Worm (Caenorhabditis elegans) whole organism, midembryonic: Measurements from ENCODE around the gene icd-1.

Experiments
- T22C8.4 ChIP-seq: fragments of 200-800 bp; sonication (Bioruptor generic); IDR thresholded peaks from 2 replicates; pipeline ENCODE4 v1.3.6; 2022; ENCODE audit warnings: missing genetic modification characterization, missing compliant biosample characterization
- cog-1 ChIP-seq: sonication (generic microtip); optimal IDR thresholded peaks from 2 replicates; lab custom pipeline; 2016; ENCODE audit warnings: missing genetic modification characterization, missing compliant biosample characterization
- flt-1 ChIP-seq: fragments of 200-800 bp; sonication (Bioruptor generic); IDR thresholded peaks from 2 replicates; pipeline ENCODE4 v1.3.6; 2022; ENCODE audit warnings: missing genetic modification characterization, missing compliant biosample characterization
- klf-2 ChIP-seq: fragments of 200-800 bp; sonication (Bioruptor generic); conservative IDR thresholded peaks from 2 replicates; pipeline ENCODE4 v1.3.6; 2022; ENCODE audit warnings: missing genetic modification reagents, missing genetic modification characterization, missing compliant biosample characterization
- med-1 ChIP-seq: sonication (generic microtip); optimal IDR thresholded peaks from 2 replicates; lab custom pipeline; 2017; ENCODE audit warnings: missing genetic modification characterization, mild to moderate bottlenecking, missing compliant biosample characterization, antibody characterized with exemption, missing genetic modification reagents; ENCODE audit not compliant: insufficient read depth
- ref-1 ChIP-seq: fragments of 200-800 bp; sonication (Bioruptor generic); conservative IDR thresholded peaks from 2 replicates; pipeline ENCODE4 v1.3.6; 2022; ENCODE audit warnings: missing genetic modification reagents, missing genetic modification characterization, missing compliant biosample characterization
- tab-1 ChIP-seq: fragments of 200-800 bp; sonication (Bioruptor generic); IDR thresholded peaks from 2 replicates; pipeline ENCODE4 v1.3.6; 2022; ENCODE audit warnings: missing genetic modification characterization, missing compliant biosample characterization
- ztf-23 ChIP-seq: fragments of 200-800 bp; sonication (Bioruptor generic); IDR thresholded peaks from 2 replicates; pipeline ENCODE4 v1.3.6; 2022; ENCODE audit warnings: missing genetic modification reagents, missing genetic modification characterization, missing compliant biosample characterization
- ztf-29 ChIP-seq: fragments of 200-800 bp; sonication (Bioruptor generic); IDR thresholded peaks from 2 replicates; pipeline ENCODE4 v1.3.6; 2022; ENCODE audit warnings: missing genetic modification reagents, missing genetic modification characterization, missing compliant biosample characterization

The icd-1 gene

DNA sequence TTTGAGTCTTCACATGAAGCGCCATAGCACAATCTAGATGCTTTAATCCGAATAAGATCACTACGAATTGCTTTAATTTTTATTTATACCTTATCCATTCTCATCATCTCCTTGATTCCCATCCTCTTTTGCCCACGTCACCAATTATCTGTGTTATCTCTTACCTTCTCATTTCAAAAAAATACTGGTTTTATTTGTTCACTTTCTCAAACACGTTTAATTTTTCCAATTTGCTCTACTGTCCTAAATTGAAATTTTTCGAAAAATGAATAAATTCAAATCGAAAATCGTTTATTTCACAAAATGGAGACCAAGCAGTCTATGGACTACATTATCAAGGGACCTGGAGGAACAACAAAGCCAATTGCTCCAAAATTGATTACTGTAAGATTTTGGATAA, 33.4 kb upstream of the icd-1 start, which contains the start of gene F54H5.3:
Gene F54H5.3 (plus strand): TSS at position 301 of the 400 bp plus-strand sequence.
- no peak for TF ChIP-seq ztf-29
- TF ChIP-seq tab-1 (GFP tag; lab: Robert Waterston, UW), result no peak
- no peak for TF ChIP-seq med-1 (GFP tag; lab: Kevin White, UChicago)
- TF ChIP-seq cog-1, result no peak

DNA sequence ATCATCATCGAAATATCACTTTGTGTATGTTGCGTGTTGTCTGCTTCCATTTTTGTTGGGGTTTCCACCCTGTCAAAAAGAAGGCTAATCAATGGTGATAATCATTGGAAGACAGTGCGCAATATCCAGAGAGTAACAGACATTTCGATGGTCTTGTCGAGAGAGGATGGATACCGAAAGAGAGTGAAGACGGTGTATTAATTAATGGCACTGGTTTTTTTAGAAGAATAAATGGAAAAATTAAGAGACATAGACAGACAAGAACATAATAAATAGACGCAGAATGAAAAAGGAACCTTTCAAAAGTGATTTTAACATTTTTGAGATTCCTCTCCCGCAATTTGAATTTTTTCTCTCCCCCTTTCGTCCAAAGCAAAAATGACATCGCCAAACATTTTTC, 30.6 kb upstream of the icd-1 start:
- TF ChIP-seq cog-1, result no peak
- TF ChIP-seq tab-1 (GFP tag; lab: Robert Waterston, UW), result no peak
- TF ChIP-seq klf-2 (GFP tag; lab: Robert Waterston, UW), result no peak
- TF ChIP-seq ztf-23 (GFP tag; lab: Robert Waterston, UW), result no peak
- no peak for TF ChIP-seq flt-1 (GFP tag; lab: Robert Waterston, UW)
- TF ChIP-seq med-1 (GFP tag; lab: Kevin White, UChicago), result no peak
- TF ChIP-seq ref-1 (GFP tag; lab: Robert Waterston, UW), result no peak
- TF ChIP-seq ztf-29, result no peak
- TF ChIP-seq T22C8.4 (GFP tag; lab: Robert Waterston, UW), result no peak

DNA sequence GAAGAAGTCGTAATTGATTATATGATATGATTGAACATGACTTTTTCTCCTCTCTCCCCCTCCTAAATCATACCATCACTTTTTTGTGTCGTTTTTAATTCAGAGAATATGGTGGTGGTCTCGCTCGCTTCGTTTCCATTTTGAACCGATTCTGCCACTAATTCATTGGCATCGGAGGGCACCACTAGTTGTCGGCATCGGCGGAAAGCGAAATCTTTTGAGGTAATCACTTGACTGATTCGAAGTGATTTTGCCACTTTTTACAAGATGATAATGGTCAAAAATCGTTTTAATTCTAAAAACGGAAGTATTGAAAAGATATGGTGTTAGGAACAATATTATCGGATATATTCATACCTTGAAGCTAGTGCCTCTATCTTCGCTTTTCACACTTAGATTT, 28.3 kb upstream of the icd-1 start, which contains the start of gene klf-3:
Gene klf-3 (plus strand): TSS at position 109 of the 400 bp plus-strand sequence.
- TF ChIP-seq cog-1 (no peak), ztf-23 (GFP tag; lab: Robert Waterston, UW) (no peak), med-1 (GFP tag; lab: Kevin White, UChicago) (no peak), klf-2 (GFP tag; lab: Robert Waterston, UW) (no peak), ref-1 (GFP tag; lab: Robert Waterston, UW) (no peak), T22C8.4 (GFP tag; lab: Robert Waterston, UW) (no peak), ztf-29 (no peak), tab-1 (GFP tag; lab: Robert Waterston, UW) (no peak), flt-1 (GFP tag; lab: Robert Waterston, UW) (no peak)

DNA sequence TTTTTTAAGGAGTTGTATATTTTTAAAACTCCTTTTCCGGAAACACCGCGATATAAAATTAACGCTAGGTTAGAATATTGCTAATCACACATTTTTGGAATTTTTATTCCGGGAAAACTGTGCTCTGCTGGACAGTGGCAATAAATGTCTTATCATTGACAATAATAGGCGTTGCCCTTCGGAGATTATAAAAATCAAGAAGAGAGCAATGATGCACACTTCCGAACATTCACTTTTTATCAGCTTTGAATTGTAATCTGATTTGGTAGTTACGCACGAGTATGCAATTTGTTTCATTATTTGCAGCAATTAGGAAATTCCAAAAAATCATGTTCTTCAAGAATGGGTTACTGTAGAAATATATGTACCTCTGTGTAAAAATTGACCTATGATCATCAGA, 27.7 kb upstream of the icd-1 start:
- TF ChIP-seq tab-1 (GFP tag; lab: Robert Waterston, UW) (no peak), ref-1 (GFP tag; lab: Robert Waterston, UW) (no peak), ztf-29 (no peak), med-1 (GFP tag; lab: Kevin White, UChicago) (no peak), cog-1 (no peak), ztf-23 (GFP tag; lab: Robert Waterston, UW) (no peak), T22C8.4 (GFP tag; lab: Robert Waterston, UW) (no peak), flt-1 (GFP tag; lab: Robert Waterston, UW) (no peak), klf-2 (GFP tag; lab: Robert Waterston, UW) (no peak)

DNA sequence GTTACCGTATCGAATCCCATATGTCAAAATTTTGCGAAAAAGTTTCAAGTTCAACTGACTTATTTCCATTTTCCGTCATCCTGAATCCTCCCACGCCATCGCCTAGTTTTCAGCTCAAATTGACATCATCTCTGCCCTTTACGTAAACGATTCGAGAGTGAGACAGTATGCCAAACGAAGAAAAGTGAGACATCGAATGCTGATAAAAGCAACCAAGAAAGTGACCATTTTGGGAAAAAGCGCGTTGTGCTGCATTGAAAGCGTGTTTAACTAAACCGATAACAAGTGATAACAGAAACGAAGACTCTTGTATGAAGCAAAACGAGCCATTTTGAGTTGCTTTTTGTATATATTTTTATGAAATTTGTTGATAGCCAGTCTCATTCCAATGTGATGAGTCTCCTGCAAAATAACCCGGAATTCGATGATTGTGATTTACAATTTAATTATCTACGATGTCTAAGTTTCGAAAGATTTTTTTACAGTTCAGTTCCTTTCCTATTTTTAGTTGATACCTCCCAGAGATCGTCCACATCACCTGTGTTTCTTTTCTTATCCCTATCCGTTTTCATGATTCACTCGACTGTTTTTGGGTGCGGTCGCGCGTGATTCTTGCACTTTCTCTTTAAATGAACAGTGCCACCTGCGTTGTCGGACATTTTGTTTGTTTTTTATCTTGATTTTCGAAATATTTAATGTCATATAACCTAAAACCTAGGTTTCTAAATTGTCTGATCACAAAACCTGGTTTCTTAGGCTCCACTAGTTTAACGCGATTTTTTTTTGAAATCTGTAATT, 27.0 kb upstream of the icd-1 start:
- no peak for TF ChIP-seq klf-2 (GFP tag; lab: Robert Waterston, UW)
- no peak for TF ChIP-seq med-1 (GFP tag; lab: Kevin White, UChicago)
- no peak for TF ChIP-seq tab-1 (GFP tag; lab: Robert Waterston, UW)
- no peak for TF ChIP-seq ztf-29
- no peak for TF ChIP-seq flt-1 (GFP tag; lab: Robert Waterston, UW)
- TF ChIP-seq ref-1 (GFP tag; lab: Robert Waterston, UW), result no peak
- no peak for TF ChIP-seq ztf-23 (GFP tag; lab: Robert Waterston, UW)
- no peak for TF ChIP-seq T22C8.4 (GFP tag; lab: Robert Waterston, UW)
- no peak for TF ChIP-seq cog-1

DNA sequence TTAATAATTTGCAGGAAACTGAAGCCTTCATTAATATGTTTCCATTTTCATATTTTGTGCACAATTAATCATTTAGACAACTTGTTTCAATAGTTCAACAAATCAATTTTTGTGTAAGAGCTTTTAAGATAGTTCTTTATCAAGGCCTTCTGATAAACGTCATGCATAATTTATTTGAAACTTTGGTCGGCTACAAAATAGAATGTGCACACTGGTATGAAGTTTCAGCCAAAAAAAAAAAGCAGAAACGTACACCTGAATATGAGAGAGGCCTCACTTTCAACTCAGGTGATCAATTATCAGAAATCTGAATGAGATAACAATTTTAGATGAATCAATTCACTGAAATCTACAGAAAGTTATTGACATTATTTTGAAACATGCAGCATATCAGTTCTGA, 26.0 kb upstream of the icd-1 start:
- TF ChIP-seq ztf-23 (GFP tag; lab: Robert Waterston, UW) (no peak), ztf-29 (no peak), T22C8.4 (GFP tag; lab: Robert Waterston, UW) (no peak), tab-1 (GFP tag; lab: Robert Waterston, UW) (no peak), klf-2 (GFP tag; lab: Robert Waterston, UW) (no peak), ref-1 (GFP tag; lab: Robert Waterston, UW) (no peak), flt-1 (GFP tag; lab: Robert Waterston, UW) (no peak), cog-1 (no peak), med-1 (GFP tag; lab: Kevin White, UChicago) (no peak)

DNA sequence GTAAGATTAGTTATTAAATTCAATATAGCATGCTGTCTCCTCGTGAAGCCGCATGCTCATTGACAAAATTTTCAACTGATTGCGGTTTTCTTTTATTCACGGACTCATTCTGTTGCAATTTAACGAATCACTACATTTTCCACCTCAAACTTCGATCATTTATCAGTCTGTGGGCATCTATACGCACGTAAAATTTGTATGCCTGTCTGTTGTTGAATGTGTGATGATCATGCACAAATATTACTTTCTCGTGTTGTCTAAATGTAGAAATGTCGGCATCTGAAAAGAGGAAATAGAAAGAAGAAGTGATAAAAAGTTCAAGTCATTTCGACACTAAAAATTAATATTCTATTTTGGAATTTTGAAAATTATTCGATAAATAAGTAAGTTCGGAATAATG, 24.1 kb upstream of the icd-1 start:
- TF ChIP-seq cog-1, result no peak
- TF ChIP-seq T22C8.4 (GFP tag; lab: Robert Waterston, UW), result no peak
- no peak for TF ChIP-seq ref-1 (GFP tag; lab: Robert Waterston, UW)
- no peak for TF ChIP-seq flt-1 (GFP tag; lab: Robert Waterston, UW)
- no peak for TF ChIP-seq klf-2 (GFP tag; lab: Robert Waterston, UW)
- no peak for TF ChIP-seq tab-1 (GFP tag; lab: Robert Waterston, UW)

DNA sequence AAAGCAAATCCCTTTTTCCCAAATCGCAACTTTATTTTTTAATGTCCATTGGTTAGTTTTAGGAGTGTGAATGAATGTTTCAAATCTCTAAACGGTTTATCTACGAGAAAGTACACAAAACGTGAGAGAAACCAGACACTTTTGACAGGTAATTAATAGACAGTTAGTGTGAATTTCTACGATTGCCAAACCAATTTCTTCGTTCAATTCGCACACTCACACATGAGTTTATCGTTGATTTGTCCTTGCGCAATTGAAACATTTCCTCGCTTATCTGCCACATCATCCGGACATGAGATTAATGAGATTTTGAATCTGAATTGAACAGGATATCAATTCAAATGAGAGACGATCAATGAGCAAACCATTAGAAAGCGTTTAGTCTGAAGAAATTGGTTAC, 21.8 kb upstream of the icd-1 start:
- TF ChIP-seq ztf-29, result no peak
- no peak for TF ChIP-seq tab-1 (GFP tag; lab: Robert Waterston, UW)
- no peak for TF ChIP-seq ref-1 (GFP tag; lab: Robert Waterston, UW)
- TF ChIP-seq klf-2 (GFP tag; lab: Robert Waterston, UW), result no peak
- no peak for TF ChIP-seq flt-1 (GFP tag; lab: Robert Waterston, UW)
- no peak for TF ChIP-seq ztf-23 (GFP tag; lab: Robert Waterston, UW)
- no peak for TF ChIP-seq T22C8.4 (GFP tag; lab: Robert Waterston, UW)

DNA sequence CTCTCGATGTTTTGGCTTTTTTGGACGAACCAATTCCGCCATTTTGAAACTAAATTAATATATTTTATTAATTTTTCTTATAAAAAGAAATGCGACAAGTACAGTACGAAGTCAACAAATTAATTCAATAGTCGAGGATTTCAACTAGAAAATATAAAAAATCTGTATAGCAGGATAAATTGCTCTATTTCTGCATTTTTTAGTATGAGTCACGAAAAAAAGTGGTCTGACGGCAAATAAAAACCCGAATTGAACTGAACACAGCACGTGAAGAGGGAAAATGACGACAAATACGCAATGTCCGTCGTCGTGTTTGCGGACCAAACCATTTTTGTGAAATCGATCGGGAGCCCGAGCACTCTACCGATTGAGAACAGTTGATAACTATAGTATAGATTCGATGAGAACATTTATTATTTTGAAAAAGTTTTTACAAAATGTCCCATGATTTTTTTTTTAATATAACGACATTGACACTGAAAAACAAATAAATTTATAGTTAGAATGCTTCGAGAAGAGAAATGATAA, 20.9 kb upstream of the icd-1 start, which contains the start of gene epg-5:
Gene epg-5 (minus strand): TSS at position 51 of the 528 bp plus-strand sequence.
- TF ChIP-seq klf-2 (GFP tag; lab: Robert Waterston, UW) (no peak), ztf-23 (GFP tag; lab: Robert Waterston, UW) (no peak), ztf-29 (no peak), med-1 (GFP tag; lab: Kevin White, UChicago) (no peak), T22C8.4 (GFP tag; lab: Robert Waterston, UW) (peak; percentile 51; the same call in 1 of the 2 replicates), ref-1 (GFP tag; lab: Robert Waterston, UW) (no peak), tab-1 (GFP tag; lab: Robert Waterston, UW) (no peak), cog-1 (no peak)
